Fruit fly (Drosophila melanogaster): ENCODE results near the gene CG2100.

- no peak for TF ChIP-seq tna (GFP tag; IDR thresholded peaks at IDR 0.05; ENCODE audit: partially characterized antibody)
- TF ChIP-seq psq (GFP tag; optimal IDR thresholded peaks at IDR 0.05): no peak
- TF ChIP-seq PHDP (tag; optimal IDR thresholded peaks at IDR 0.05): no peak
- no peak for TF ChIP-seq Fer1 (GFP tag; optimal IDR thresholded peaks at IDR 0.05)
- TF ChIP-seq p53 (GFP tag; optimal IDR thresholded peaks at IDR 0.05): no peak
- no peak for TF ChIP-seq CG7745 (tag; optimal IDR thresholded peaks at IDR 0.05)
- TF ChIP-seq HLH3B (GFP tag; IDR thresholded peaks at IDR 0.05): no peak
- TF ChIP-seq zen (tag; optimal IDR thresholded peaks at IDR 0.05): no peak
- no peak for TF ChIP-seq CG7372 (GFP tag; IDR thresholded peaks at IDR 0.05)
- TF ChIP-seq ham (GFP tag; IDR thresholded peaks at IDR 0.05): no peak
- no peak for TF ChIP-seq tap (tag; optimal IDR thresholded peaks at IDR 0.05)
- TF ChIP-seq Hr39 (optimal IDR thresholded peaks at IDR 0.05): no peak
- no peak for TF ChIP-seq crc (GFP tag; optimal IDR thresholded peaks at IDR 0.05)
Observed at dm6 chr3R:5723122-5723521, 13.0 kb downstream of the CG2100 start.

Data from whole organism, embryonic.